Worm (Caenorhabditis elegans) whole organism, young adult: ENCODE data around the gene byn-1.

Source experiments
- B0035.1 ChIP-seq: sonication (generic microtip); optimal IDR thresholded peaks from 2 replicates; lab custom pipeline; 2016; ENCODE audit warnings: missing genetic modification characterization, mild to moderate bottlenecking, missing compliant biosample characterization, missing genotype, missing genetic modification reagents
- F37B4.10 ChIP-seq: fragments of 200-800 bp; sonication (Bioruptor generic); IDR thresholded peaks from 2 replicates; pipeline ENCODE4 v1.3.6; 2022; ENCODE audit warnings: missing genetic modification characterization, missing compliant biosample characterization
- T26A5.8 ChIP-seq: sonication (generic microtip); optimal IDR thresholded peaks from 2 replicates; lab custom pipeline; 2016; ENCODE audit warnings: missing genetic modification characterization, missing compliant biosample characterization
- mes-4 ChIP-seq: sonication (generic microtip); optimal IDR thresholded peaks from 2 replicates; lab custom pipeline; 2016; ENCODE audit warnings: missing genotype, missing genetic modification characterization, missing compliant biosample characterization

DNA sequence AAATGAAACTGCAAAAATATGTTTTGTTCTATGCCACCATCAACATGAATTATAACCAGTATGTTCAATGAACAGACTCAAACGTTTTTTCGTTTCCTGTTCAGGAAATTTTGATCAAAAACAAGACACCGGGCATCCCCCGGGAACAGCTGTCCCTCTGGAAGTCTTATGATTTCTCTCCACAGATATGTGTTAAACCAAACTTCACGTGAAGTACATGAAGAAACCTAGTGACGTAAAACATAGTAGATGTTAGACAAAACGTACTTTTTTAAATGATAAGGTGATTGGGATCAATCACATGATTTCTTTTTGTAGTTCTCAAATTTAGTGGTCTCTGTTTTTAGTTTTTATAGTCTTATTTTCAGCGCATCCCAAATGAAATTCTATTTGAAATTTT lies 33.3 kb upstream of the byn-1 start:
- TF ChIP-seq F37B4.10 (GFP tag; lab: Robert Waterston, UW): no peak
- TF ChIP-seq B0035.1 (tag; lab: Kevin White, UChicago): no peak
- TF ChIP-seq T26A5.8: no peak
- TF ChIP-seq mes-4 (tag; lab: Kevin White, UChicago): no peak
